Worm (Caenorhabditis elegans) whole organism, L4/young adult: ENCODE results near the gene msp-31.

Experiments used
- W03F9.2 ChIP-seq: fragments of 150-350 bp; optimal IDR thresholded peaks from 2 replicates; lab custom pipeline; 2014; ENCODE audit warnings: missing biosample characterization, missing genetic modification characterization
- dao-5 ChIP-seq: sonication (generic microtip); optimal IDR thresholded peaks from 2 replicates; lab custom pipeline; 2016; ENCODE audit warnings: missing genotype, missing genetic modification characterization, moderate library complexity, missing compliant biosample characterization
- him-1 ChIP-seq: sonication (generic microtip); optimal IDR thresholded peaks from 2 replicates; lab custom pipeline; 2016; ENCODE audit warnings: missing genotype, missing genetic modification reagents, missing genetic modification characterization, missing compliant biosample characterization

ce11 chrII:4879629-4880028 is 36.7 kb downstream of the msp-31 start, which contains the start of gene gst-6:
- no peak for TF ChIP-seq him-1
- TF ChIP-seq W03F9.2 (tag; lab: Kevin White, UChicago), result no peak
- no peak for TF ChIP-seq dao-5 (tag; lab: Kevin White, UChicago)
